Worm (Caenorhabditis elegans) whole organism, L2 larva: ENCODE data around the gene F19C6.5.

Experiments used
- R02D3.7 ChIP-seq: fragments of 150-350 bp; optimal IDR thresholded peaks from 2 replicates; lab custom pipeline; 2014; ENCODE audit warnings: missing biosample characterization, missing genetic modification characterization
- elt-1 ChIP-seq: fragments of 150-350 bp; optimal IDR thresholded peaks from 2 replicates; lab custom pipeline; 2014; ENCODE audit warnings: missing biosample characterization, missing genetic modification characterization
- lin-11 ChIP-seq: fragments of 150-350 bp; sonication (generic microtip); optimal IDR thresholded peaks from 2 replicates; lab custom pipeline; 2014; ENCODE audit warnings: missing biosample characterization, missing genetic modification characterization, inconsistent platforms, mixed read lengths
- lin-39 ChIP-seq: fragments of 150-350 bp; optimal IDR thresholded peaks from 2 replicates; lab custom pipeline; 2014; ENCODE audit warnings: missing biosample characterization, missing genetic modification reagents, missing genetic modification characterization
- lsy-2 ChIP-seq, 2 experiments: fragments of 150-350 bp in 1 of 2; sonication (generic microtip) in 1 of 2; optimal IDR thresholded peaks; 2 replicates each; lab custom pipeline; 2014 to 2017; ENCODE audit warnings: missing biosample characterization in 2 of 2, missing genetic modification characterization in 2 of 2
- mbf-1 ChIP-seq: sonication (generic microtip); optimal IDR thresholded peaks from 2 replicates; lab custom pipeline; 2017; ENCODE audit warnings: missing biosample characterization, missing genetic modification characterization
- nhr-12 ChIP-seq: fragments of 150-350 bp; optimal IDR thresholded peaks from 2 replicates; lab custom pipeline; 2014; ENCODE audit warnings: missing biosample characterization, missing genetic modification characterization
- nhr-6 ChIP-seq: fragments of 150-350 bp; optimal IDR thresholded peaks from 2 replicates; lab custom pipeline; 2014; ENCODE audit warnings: missing biosample characterization, missing genetic modification characterization
- nhr-77 ChIP-seq: fragments of 150-350 bp; optimal IDR thresholded peaks from 2 replicates; lab custom pipeline; 2014; ENCODE audit warnings: missing biosample characterization, missing genetic modification characterization
- snpc-4 ChIP-seq: fragments of 150-350 bp; optimal IDR thresholded peaks from 2 replicates; lab custom pipeline; 2014; ENCODE audit warnings: missing biosample characterization, missing genetic modification characterization
- unc-39 ChIP-seq: fragments of 150-350 bp; optimal IDR thresholded peaks from 2 replicates; lab custom pipeline; 2014; ENCODE audit warnings: missing biosample characterization, missing genetic modification characterization
- zag-1 ChIP-seq: fragments of 150-350 bp; optimal IDR thresholded peaks from 2 replicates; lab custom pipeline; 2014; ENCODE audit warnings: missing biosample characterization, missing genetic modification characterization
- ztf-11 ChIP-seq: sonication (generic microtip); optimal IDR thresholded peaks from 2 replicates; lab custom pipeline; 2017; ENCODE audit warnings: missing biosample characterization, missing genetic modification characterization

- TF ChIP-seq lsy-2 (tag; optimal IDR thresholded peaks at IDR 0.05; lab: Kevin White, UChicago) (peak in 1 of 2 experiments; percentile 51), nhr-12 (tag; lab: Kevin White, UChicago) (no peak), zag-1 (tag; lab: Kevin White, UChicago) (peak; percentile 63), unc-39 (tag; lab: Kevin White, UChicago) (no peak), snpc-4 (tag; lab: Kevin White, UChicago) (no peak), nhr-6 (tag; lab: Kevin White, UChicago) (peak; percentile 59), lin-11 (no peak), mbf-1 (no peak), ztf-11 (no peak), lin-39 (tag; lab: Kevin White, UChicago) (no peak), elt-1 (tag; lab: Kevin White, UChicago) (no peak), nhr-77 (tag; lab: Kevin White, UChicago) (no peak), R02D3.7 (tag; lab: Kevin White, UChicago) (no peak)
Observed at ce11 chrX:10026347-10026746, 41.6 kb upstream of the F19C6.5 start.
